Worm (Caenorhabditis elegans): Measurements from ENCODE around the gene F59E12.9.

ce11 chrII:5652334-5652733 is 5.5 kb upstream of the F59E12.9 start, which contains the start of gene bli-2:
- TF ChIP-seq elt-1 (tag; optimal IDR thresholded peaks at IDR 0.05): no peak
- TF ChIP-seq ztf-11 (tag; optimal IDR thresholded peaks at IDR 0.05): no peak
- no peak for TF ChIP-seq lin-39 (tag; optimal IDR thresholded peaks at IDR 0.05)
